Worm (Caenorhabditis elegans) whole organism, L1 larva: ENCODE data around the gene F21C10.4.

ENCODE experiments used
- C34B4.2 ChIP-seq: sonication (generic microtip); optimal IDR thresholded peaks from 2 replicates; lab custom pipeline; 2017; ENCODE audit warnings: mild to moderate bottlenecking, missing genetic modification characterization, missing compliant biosample characterization
- F16B12.6 ChIP-seq: fragments of 150-350 bp; optimal IDR thresholded peaks from 2 replicates; lab custom pipeline; 2014; ENCODE audit warnings: missing biosample characterization, missing genetic modification characterization
- aha-1 ChIP-seq: fragments of 150-350 bp; optimal IDR thresholded peaks from 2 replicates; lab custom pipeline; 2014; ENCODE audit warnings: missing biosample characterization, missing genetic modification characterization
- alr-1 ChIP-seq: fragments of 200-800 bp; sonication (Bioruptor generic); optimal IDR thresholded peaks from 2 replicates; lab custom pipeline; 2018; ENCODE audit warnings: borderline replicate concordance, mild to moderate bottlenecking, missing genetic modification characterization, missing compliant biosample characterization
- blmp-1 ChIP-seq: fragments of 150-350 bp; optimal IDR thresholded peaks from 2 replicates; lab custom pipeline; 2014; ENCODE audit warnings: missing biosample characterization, missing genetic modification characterization
- ceh-88 ChIP-seq: fragments of 200-800 bp; sonication (Bioruptor generic); IDR thresholded peaks from 2 replicates; pipeline ENCODE4 v1.3.6; 2022; ENCODE audit warnings: missing genetic modification characterization, missing compliant biosample characterization
- ceh-90 ChIP-seq: sonication (generic microtip); optimal IDR thresholded peaks from 2 replicates; lab custom pipeline; 2016; ENCODE audit warnings: missing genetic modification characterization, missing compliant biosample characterization
- dpl-1 ChIP-seq, 3 experiments: fragments of 150-350 bp in 2 of 3; sonication (generic microtip) in 1 of 3; optimal IDR thresholded peaks; 2 replicates each; lab custom pipeline; 2014 to 2017; ENCODE audit warnings: missing biosample characterization in 3 of 3, missing genetic modification characterization in 3 of 3, missing genetic modification reagents in 3 of 3
- dsc-1 ChIP-seq: sonication (generic microtip); optimal IDR thresholded peaks from 2 replicates; lab custom pipeline; 2016; ENCODE audit warnings: mild to moderate bottlenecking, missing genetic modification characterization, missing compliant biosample characterization
- efl-1 ChIP-seq, 4 experiments: fragments of 150-350 bp; optimal IDR thresholded peaks in 3 of 4; peaks in 1 of 4; 1 replicate in 1 of 4; 2 replicates in 3 of 4; lab custom pipeline; 2014; ENCODE audit warnings: missing biosample characterization in 2 of 4, missing genetic modification characterization in 2 of 4, missing genetic modification reagents in 2 of 4
- efl-3 ChIP-seq: fragments of 200-800 bp; sonication (Bioruptor generic); optimal IDR thresholded peaks from 2 replicates; lab custom pipeline; 2018; ENCODE audit warnings: mild to moderate bottlenecking, missing genetic modification characterization, missing compliant biosample characterization
- elt-3 ChIP-seq, 6 experiments: fragments of 150-350 bp in 1 of 6; sonication (generic microtip); optimal IDR thresholded peaks; 2 replicates each; lab custom pipeline; 2017 to 2018; ENCODE audit warnings: missing biosample characterization in 6 of 6, missing genetic modification characterization in 6 of 6, inconsistent platforms in 1 of 6
- ets-5 ChIP-seq: fragments of 200-800 bp; sonication (Bioruptor generic); IDR thresholded peaks from 2 replicates; pipeline ENCODE4 v1.3.6; 2022; ENCODE audit warnings: missing genetic modification characterization, missing compliant biosample characterization
- fkh-10 ChIP-seq: sonication (generic microtip); optimal IDR thresholded peaks from 2 replicates; lab custom pipeline; 2017; ENCODE audit warnings: missing biosample characterization, missing genetic modification reagents, missing genetic modification characterization
- fos-1 ChIP-seq: fragments of 150-350 bp; optimal IDR thresholded peaks from 2 replicates; lab custom pipeline; 2014; ENCODE audit warnings: missing biosample characterization, missing genetic modification characterization
- irx-1 ChIP-seq: sonication (generic microtip); optimal IDR thresholded peaks from 2 replicates; lab custom pipeline; 2016; ENCODE audit warnings: missing genetic modification characterization, missing compliant biosample characterization
- jun-1 ChIP-seq: fragments of 150-350 bp; optimal IDR thresholded peaks from 2 replicates; lab custom pipeline; 2014; ENCODE audit warnings: missing biosample characterization, missing genetic modification reagents, missing genetic modification characterization
- lin-14 ChIP-seq: fragments of 200-800 bp; sonication (Bioruptor generic); optimal IDR thresholded peaks from 2 replicates; lab custom pipeline; 2018; ENCODE audit warnings: mild to moderate bottlenecking, missing genetic modification characterization, moderate library complexity, missing compliant biosample characterization
- lin-39 ChIP-seq: fragments of 150-350 bp; optimal IDR thresholded peaks from 2 replicates; lab custom pipeline; 2014; ENCODE audit warnings: missing biosample characterization, missing genetic modification reagents, missing genetic modification characterization
- lir-3 ChIP-seq: sonication (generic microtip); optimal IDR thresholded peaks from 2 replicates; lab custom pipeline; 2016; ENCODE audit warnings: mild to moderate bottlenecking, missing genetic modification characterization, moderate library complexity, missing compliant biosample characterization; ENCODE audit not compliant: poor library complexity
- nhr-19 ChIP-seq: fragments of 200-800 bp; sonication (Bioruptor generic); conservative IDR thresholded peaks from 2 replicates; pipeline ENCODE4 v1.3.6; 2022; ENCODE audit warnings: missing genetic modification characterization, missing compliant biosample characterization
- nhr-20 ChIP-seq: sonication (generic microtip); optimal IDR thresholded peaks from 2 replicates; lab custom pipeline; 2016; ENCODE audit warnings: mild to moderate bottlenecking, missing genetic modification characterization, missing compliant biosample characterization
- nhr-28 ChIP-seq: fragments of 150-350 bp; optimal IDR thresholded peaks from 2 replicates; lab custom pipeline; 2014; ENCODE audit warnings: missing biosample characterization, missing genetic modification characterization
- nhr-47 ChIP-seq: sonication (generic microtip); optimal IDR thresholded peaks from 2 replicates; lab custom pipeline; 2016; ENCODE audit warnings: mild to moderate bottlenecking, missing genetic modification characterization, moderate library complexity, missing compliant biosample characterization
- nhr-71 ChIP-seq: sonication (generic microtip); optimal IDR thresholded peaks from 2 replicates; lab custom pipeline; 2016; ENCODE audit warnings: mild to moderate bottlenecking, missing genetic modification characterization, moderate library complexity, missing compliant biosample characterization
- nhr-77 ChIP-seq: fragments of 150-350 bp; optimal IDR thresholded peaks from 2 replicates; lab custom pipeline; 2014; ENCODE audit warnings: missing biosample characterization, missing genetic modification characterization
- nhr-85 ChIP-seq: sonication (generic microtip); peaks from one replicate; lab custom pipeline; 2016; ENCODE audit warnings: missing genetic modification characterization, inconsistent platforms, missing compliant biosample characterization
- nhr-90 ChIP-seq: sonication (generic microtip); optimal IDR thresholded peaks from 2 replicates; lab custom pipeline; 2016; ENCODE audit warnings: mild to moderate bottlenecking, missing genetic modification characterization, missing compliant biosample characterization; ENCODE audit not compliant: poor library complexity
- pqm-1 ChIP-seq: sonication (generic microtip); optimal IDR thresholded peaks from 3 replicates; lab custom pipeline; 2017; ENCODE audit warnings: missing biosample characterization, missing genetic modification characterization
- rnt-1 ChIP-seq: sonication (generic microtip); optimal IDR thresholded peaks from 2 replicates; lab custom pipeline; 2016; ENCODE audit warnings: mild to moderate bottlenecking, missing genetic modification characterization, moderate library complexity, missing compliant biosample characterization
- skn-1 ChIP-seq: fragments of 150-350 bp; optimal IDR thresholded peaks from 2 replicates; lab custom pipeline; 2014; ENCODE audit warnings: missing biosample characterization, missing genetic modification characterization
- sptf-1 ChIP-seq: fragments of 150-350 bp; optimal IDR thresholded peaks from 2 replicates; lab custom pipeline; 2014; ENCODE audit warnings: missing biosample characterization, missing genetic modification characterization
- tbx-2 ChIP-seq: sonication (generic microtip); optimal IDR thresholded peaks from 2 replicates; lab custom pipeline; 2016; ENCODE audit warnings: missing genetic modification characterization, missing compliant biosample characterization
- unc-30 ChIP-seq: sonication (generic microtip); optimal IDR thresholded peaks from 2 replicates; lab custom pipeline; 2017; ENCODE audit warnings: missing biosample characterization, missing genetic modification characterization
- unc-62 ChIP-seq: fragments of 150-350 bp; optimal IDR thresholded peaks from 2 replicates; lab custom pipeline; 2014; ENCODE audit warnings: missing biosample characterization, missing genetic modification reagents, missing genetic modification characterization
- unc-86 ChIP-seq: sonication (generic microtip); optimal IDR thresholded peaks from 2 replicates; lab custom pipeline; 2016; ENCODE audit warnings: missing genetic modification characterization, missing compliant biosample characterization
- xbp-1 ChIP-seq: sonication (generic microtip); optimal IDR thresholded peaks from 2 replicates; lab custom pipeline; 2016; ENCODE audit warnings: missing genetic modification characterization, missing compliant biosample characterization
- zag-1 ChIP-seq: fragments of 150-350 bp; optimal IDR thresholded peaks from 2 replicates; lab custom pipeline; 2014; ENCODE audit warnings: missing biosample characterization, missing genetic modification characterization
- ztf-4 ChIP-seq: fragments of 150-350 bp; optimal IDR thresholded peaks from 2 replicates; lab custom pipeline; 2014; ENCODE audit warnings: missing biosample characterization, missing genetic modification characterization

Gene F21C10.4

DNA sequence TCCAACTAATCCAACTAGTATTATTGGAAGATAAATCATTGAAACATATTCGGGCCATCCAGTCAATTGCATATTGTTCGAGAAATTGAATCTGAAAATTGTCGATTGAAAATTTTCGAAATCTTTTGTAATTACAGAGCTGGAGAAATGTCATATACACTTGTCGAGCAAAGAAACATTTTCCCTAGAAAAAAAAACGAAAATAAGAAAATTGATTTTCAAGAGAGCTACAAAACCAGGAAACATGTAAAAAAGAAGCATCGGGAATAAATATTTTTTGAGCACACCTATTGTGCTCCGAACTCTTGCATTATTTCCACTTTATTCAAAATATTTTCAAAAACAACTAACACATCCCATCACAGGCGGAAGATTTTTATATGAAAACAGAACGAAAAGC lies 25.4 kb upstream of the F21C10.4 start, which contains the start of gene frpr-6:
frpr-6 (minus strand) TSS at position 101 of the 400 bp plus-strand sequence.
- TF ChIP-seq pqm-1 (tag; lab: Kevin White, UChicago) = no peak
- no peak for TF ChIP-seq nhr-85 (tag; lab: Kevin White, UChicago)
- no peak for TF ChIP-seq ztf-4 (tag; lab: Kevin White, UChicago)
- TF ChIP-seq alr-1 (tag; lab: Kevin White, UChicago) = no peak
- TF ChIP-seq nhr-20 (tag; lab: Kevin White, UChicago) = no peak
- TF ChIP-seq ceh-90 (tag; lab: Kevin White, UChicago) = no peak
- no peak for TF ChIP-seq F16B12.6
- TF ChIP-seq, all 84 proteins: peak for 0

DNA sequence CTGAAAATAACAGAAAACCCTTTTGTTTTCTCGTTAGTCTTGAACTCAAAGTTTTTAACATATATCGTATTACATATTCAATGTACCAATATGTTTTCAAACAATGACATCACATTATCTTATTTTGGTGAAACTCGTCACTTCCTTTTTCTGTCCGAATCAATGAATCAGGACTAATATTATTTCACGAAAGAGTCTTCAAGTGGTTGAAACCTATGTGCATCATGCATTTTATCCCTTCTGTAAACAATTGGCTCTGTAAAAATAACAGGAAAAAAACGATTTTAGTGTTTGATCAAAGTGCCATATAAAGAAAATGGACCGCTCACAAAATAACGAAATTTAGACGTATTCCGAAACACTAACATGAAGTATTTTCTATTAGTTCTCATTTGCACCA lies 18.2 kb upstream of the F21C10.4 start, which contains the start of gene F21C10.18:
F21C10.18 (plus strand) TSS at position 301 of the 400 bp plus-strand sequence.
- TF ChIP-seq irx-1 (no peak), blmp-1 (tag; lab: Kevin White, UChicago) (no peak), nhr-19 (GFP tag; lab: Robert Waterston, UW) (no peak), efl-1 (optimal IDR thresholded peaks at IDR 0.05; lab: Kevin White, UChicago) (no peak), efl-1 (GFP tag; optimal IDR thresholded peaks at IDR 0.05 in 1 of 2; lab: Kevin White, UChicago) (no peak), F16B12.6 (no peak), dpl-1 (GFP tag; optimal IDR thresholded peaks at IDR 0.05; lab: Kevin White, UChicago) (no peak), fos-1 (tag; lab: Kevin White, UChicago) (no peak), nhr-71 (tag; lab: Kevin White, UChicago) (no peak), zag-1 (tag; lab: Kevin White, UChicago) (no peak), aha-1 (no peak), nhr-20 (tag; lab: Kevin White, UChicago) (no peak), elt-3 (tag; optimal IDR thresholded peaks at IDR 0.05; lab: Kevin White, UChicago) (no peak), efl-3 (GFP tag; lab: Kevin White, UChicago) (no peak), lir-3 (no peak), unc-30 (no peak), lin-14 (GFP tag; lab: Kevin White, UChicago) (no peak), unc-62 (GFP tag; lab: Kevin White, UChicago) (no peak), xbp-1 (tag; lab: Kevin White, UChicago) (no peak), nhr-85 (tag; lab: Kevin White, UChicago) (no peak), ceh-88 (GFP tag; lab: Robert Waterston, UW) (no peak)

DNA sequence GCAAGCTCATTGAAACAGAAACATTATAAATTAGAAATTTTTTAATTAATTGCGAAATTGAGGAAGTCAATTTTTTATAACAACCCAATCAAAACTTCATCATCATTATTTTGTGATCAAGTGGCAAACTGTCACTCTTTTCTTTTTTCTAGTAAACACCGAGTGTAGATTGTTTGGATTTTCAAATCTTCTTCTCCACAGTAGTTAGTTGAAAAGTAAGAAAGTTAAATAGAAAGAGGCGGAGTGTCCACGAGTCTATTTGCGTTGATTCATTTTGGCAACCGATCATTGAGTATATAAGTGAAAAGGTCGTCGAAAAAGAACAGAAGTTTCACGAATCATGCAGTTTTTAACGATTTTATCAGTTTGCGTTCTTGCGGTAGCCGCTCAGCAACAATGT lies 17.1 kb upstream of the F21C10.4 start, which contains the start of gene pqn-31:
pqn-31 (plus strand) TSS at position 301 of the 400 bp plus-strand sequence.
- no peak for TF ChIP-seq unc-86
- no peak for TF ChIP-seq fkh-10 (GFP tag; lab: Kevin White, UChicago)
- no peak for TF ChIP-seq nhr-47 (tag; lab: Kevin White, UChicago)
- TF ChIP-seq skn-1 (tag; lab: Kevin White, UChicago) = no peak
- no peak for TF ChIP-seq ceh-90 (tag; lab: Kevin White, UChicago)
- no peak for TF ChIP-seq unc-30
- TF ChIP-seq lin-39 (tag; lab: Kevin White, UChicago) = no peak
- TF ChIP-seq C34B4.2 (tag; lab: Kevin White, UChicago) = no peak
- no peak for TF ChIP-seq nhr-20 (tag; lab: Kevin White, UChicago)
- TF ChIP-seq lir-3 = no peak
- no peak for TF ChIP-seq tbx-2
- TF ChIP-seq ets-5 (GFP tag; lab: Robert Waterston, UW) = no peak
- no peak for TF ChIP-seq rnt-1 (tag; lab: Kevin White, UChicago)
- TF ChIP-seq jun-1 (tag; lab: Kevin White, UChicago) = no peak
- no peak for TF ChIP-seq nhr-77 (tag; lab: Kevin White, UChicago)
- TF ChIP-seq dsc-1 (tag; lab: Kevin White, UChicago) = no peak
- no peak for TF ChIP-seq nhr-28 (tag; lab: Kevin White, UChicago)
- no peak for TF ChIP-seq sptf-1 (tag; lab: Kevin White, UChicago)
- TF ChIP-seq nhr-90 (tag; lab: Kevin White, UChicago) = no peak
